Worm (Caenorhabditis elegans) whole organism, mixed stage, embryonic: ENCODE data around the gene C34F11.8.

Experiments used
- bed-3 ChIP-seq: fragments of 200-800 bp; sonication (Bioruptor generic); optimal IDR thresholded peaks from 3 replicates; lab custom pipeline; 2018; ENCODE audit warnings: mild to moderate bottlenecking, missing genetic modification characterization, moderate library complexity, missing compliant biosample characterization
- blmp-1 ChIP-seq: fragments of 150-350 bp; optimal IDR thresholded peaks from 2 replicates; lab custom pipeline; 2014; ENCODE audit warnings: missing biosample characterization, missing genetic modification characterization
- ceh-39 ChIP-seq: fragments of 150-350 bp; optimal IDR thresholded peaks from 2 replicates; lab custom pipeline; 2014; ENCODE audit warnings: missing biosample characterization, missing genetic modification characterization
- ceh-43 ChIP-seq: fragments of 200-800 bp; sonication (Bioruptor generic); optimal IDR thresholded peaks from 2 replicates; lab custom pipeline; 2018; ENCODE audit warnings: mild to moderate bottlenecking, missing genetic modification characterization, moderate library complexity, missing compliant biosample characterization
- ceh-83 ChIP-seq: fragments of 200-800 bp; sonication (Bioruptor generic); optimal IDR thresholded peaks from 2 replicates; lab custom pipeline; 2018; ENCODE audit warnings: mild to moderate bottlenecking, missing genetic modification characterization, missing compliant biosample characterization
- ces-1 ChIP-seq: fragments of 150-350 bp; optimal IDR thresholded peaks from 2 replicates; lab custom pipeline; 2014; ENCODE audit warnings: missing biosample characterization, missing genetic modification reagents, missing genetic modification characterization
- cnd-1 ChIP-seq: fragments of 200-800 bp; sonication (Bioruptor generic); optimal IDR thresholded peaks from 2 replicates; lab custom pipeline; 2018; ENCODE audit warnings: mild to moderate bottlenecking, missing genetic modification characterization, missing compliant biosample characterization
- drap-1 ChIP-seq: fragments of 200-800 bp; sonication (Bioruptor generic); optimal IDR thresholded peaks from 3 replicates; lab custom pipeline; 2018; ENCODE audit warnings: mild to moderate bottlenecking, missing genetic modification characterization, missing compliant biosample characterization
- elt-1 ChIP-seq: sonication (generic microtip); optimal IDR thresholded peaks from 2 replicates; lab custom pipeline; 2017; ENCODE audit warnings: missing genetic modification characterization, mild to moderate bottlenecking, missing compliant biosample characterization, antibody characterized with exemption, moderate library complexity, borderline replicate concordance; ENCODE audit not compliant: insufficient read depth
- elt-3 ChIP-seq: fragments of 150-350 bp; optimal IDR thresholded peaks from 2 replicates; lab custom pipeline; 2014; ENCODE audit warnings: missing biosample characterization, missing genetic modification characterization
- ham-2 ChIP-seq: fragments of 200-800 bp; sonication (Bioruptor generic); optimal IDR thresholded peaks from 2 replicates; lab custom pipeline; 2018; ENCODE audit warnings: mild to moderate bottlenecking, missing genetic modification characterization, missing compliant biosample characterization
- hlh-1 ChIP-seq: fragments of 150-350 bp; optimal IDR thresholded peaks from 2 replicates; lab custom pipeline; 2014; ENCODE audit warnings: missing biosample characterization, missing genetic modification reagents, missing genetic modification characterization
- lin-13 ChIP-seq: fragments of 150-350 bp; optimal IDR thresholded peaks from 2 replicates; lab custom pipeline; 2014; ENCODE audit warnings: missing biosample characterization, missing genetic modification characterization
- lin-32 ChIP-seq: fragments of 200-800 bp; sonication (Bioruptor generic); optimal IDR thresholded peaks from 2 replicates; lab custom pipeline; 2018; ENCODE audit warnings: mild to moderate bottlenecking, missing genetic modification characterization, missing compliant biosample characterization
- lsy-2 ChIP-seq: fragments of 150-350 bp; optimal IDR thresholded peaks from 2 replicates; lab custom pipeline; 2014; ENCODE audit warnings: missing biosample characterization, missing genetic modification characterization
- mab-5 ChIP-seq: fragments of 150-350 bp; optimal IDR thresholded peaks from 2 replicates; lab custom pipeline; 2014; ENCODE audit warnings: missing biosample characterization, missing genetic modification characterization
- mep-1 ChIP-seq: fragments of 150-350 bp; optimal IDR thresholded peaks from 2 replicates; lab custom pipeline; 2017; ENCODE audit warnings: missing biosample characterization, missing genetic modification reagents, missing genetic modification characterization, inconsistent platforms
- mls-2 ChIP-seq: sonication (generic microtip); optimal IDR thresholded peaks from 2 replicates; lab custom pipeline; 2016; ENCODE audit warnings: mild to moderate bottlenecking, missing genetic modification characterization, moderate library complexity, missing compliant biosample characterization
- nhr-2 ChIP-seq: fragments of 150-350 bp; optimal IDR thresholded peaks from 2 replicates; lab custom pipeline; 2014; ENCODE audit warnings: missing biosample characterization, missing genetic modification characterization
- nhr-237 ChIP-seq: fragments of 150-350 bp; optimal IDR thresholded peaks from 2 replicates; lab custom pipeline; 2014; ENCODE audit warnings: missing biosample characterization, missing genetic modification characterization
- nhr-28 ChIP-seq: fragments of 150-350 bp; optimal IDR thresholded peaks from 2 replicates; lab custom pipeline; 2014; ENCODE audit warnings: missing biosample characterization, missing genetic modification characterization
- pha-4 ChIP-seq: fragments of 150-350 bp; optimal IDR thresholded peaks from 2 replicates; lab custom pipeline; 2018; ENCODE audit warnings: missing biosample characterization, missing genetic modification reagents, missing genetic modification characterization
- sem-2 ChIP-seq: fragments of 200-800 bp; sonication (Bioruptor generic); optimal IDR thresholded peaks from 2 replicates; lab custom pipeline; 2018; ENCODE audit warnings: mild to moderate bottlenecking, missing genetic modification characterization, missing compliant biosample characterization
- snpc-4 ChIP-seq: fragments of 150-350 bp; optimal IDR thresholded peaks from 2 replicates; lab custom pipeline; 2014; ENCODE audit warnings: missing biosample characterization, missing genetic modification characterization
- sptf-1 ChIP-seq: sonication (generic microtip); optimal IDR thresholded peaks from 2 replicates; lab custom pipeline; 2017; ENCODE audit warnings: mild to moderate bottlenecking, missing genetic modification characterization, moderate library complexity, missing compliant biosample characterization
- tbx-8 ChIP-seq: fragments of 200-800 bp; sonication (Bioruptor generic); optimal IDR thresholded peaks from 2 replicates; lab custom pipeline; 2018; ENCODE audit warnings: mild to moderate bottlenecking, missing genetic modification characterization, moderate library complexity, missing compliant biosample characterization
- unc-120 ChIP-seq: sonication (generic microtip); optimal IDR thresholded peaks from 2 replicates; lab custom pipeline; 2017; ENCODE audit warnings: missing genetic modification characterization, missing compliant biosample characterization; ENCODE audit not compliant: poor library complexity, severe bottlenecking
- unc-39 ChIP-seq: fragments of 150-350 bp; optimal IDR thresholded peaks from 2 replicates; lab custom pipeline; 2014; ENCODE audit warnings: missing biosample characterization, missing genetic modification characterization
- unc-62 ChIP-seq: fragments of 150-350 bp; optimal IDR thresholded peaks from 2 replicates; lab custom pipeline; 2014; ENCODE audit warnings: missing biosample characterization, missing genetic modification reagents, missing genetic modification characterization
- ztf-11 ChIP-seq: fragments of 150-350 bp; optimal IDR thresholded peaks from 2 replicates; lab custom pipeline; 2014; ENCODE audit warnings: missing biosample characterization, missing genetic modification characterization

Gene C34F11.8

DNA sequence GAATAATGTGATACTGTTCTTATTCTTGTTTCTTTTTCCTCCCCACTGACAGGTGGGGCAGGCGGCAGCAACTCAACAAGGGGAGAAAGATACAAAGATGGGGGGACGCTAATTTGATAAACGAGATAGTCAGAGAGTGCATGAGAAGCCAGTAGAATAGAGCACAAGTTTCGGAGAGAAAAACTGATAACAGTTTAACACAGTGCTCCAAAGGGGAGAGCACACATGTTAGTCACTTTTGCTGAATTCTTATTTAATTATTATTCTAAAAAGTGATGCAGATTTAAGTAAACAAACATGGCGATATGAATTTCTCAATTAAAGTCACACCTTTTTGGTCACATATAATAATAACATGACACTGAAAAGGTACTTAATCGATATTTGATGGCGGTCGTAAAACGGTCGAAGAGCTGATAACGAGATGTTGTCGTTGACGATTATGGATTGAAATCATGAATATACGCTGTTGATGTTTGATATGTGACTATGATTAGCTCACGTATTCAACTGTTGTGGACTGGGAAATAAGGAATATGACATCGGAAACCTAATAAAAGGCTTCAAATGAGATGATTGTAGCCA, 24.7 kb downstream of the C34F11.8 start:
- TF ChIP-seq snpc-4 (tag; lab: Kevin White, UChicago) = no peak
- no peak for TF ChIP-seq unc-120
- no peak for TF ChIP-seq lsy-2
- TF ChIP-seq ceh-39 = no peak

DNA sequence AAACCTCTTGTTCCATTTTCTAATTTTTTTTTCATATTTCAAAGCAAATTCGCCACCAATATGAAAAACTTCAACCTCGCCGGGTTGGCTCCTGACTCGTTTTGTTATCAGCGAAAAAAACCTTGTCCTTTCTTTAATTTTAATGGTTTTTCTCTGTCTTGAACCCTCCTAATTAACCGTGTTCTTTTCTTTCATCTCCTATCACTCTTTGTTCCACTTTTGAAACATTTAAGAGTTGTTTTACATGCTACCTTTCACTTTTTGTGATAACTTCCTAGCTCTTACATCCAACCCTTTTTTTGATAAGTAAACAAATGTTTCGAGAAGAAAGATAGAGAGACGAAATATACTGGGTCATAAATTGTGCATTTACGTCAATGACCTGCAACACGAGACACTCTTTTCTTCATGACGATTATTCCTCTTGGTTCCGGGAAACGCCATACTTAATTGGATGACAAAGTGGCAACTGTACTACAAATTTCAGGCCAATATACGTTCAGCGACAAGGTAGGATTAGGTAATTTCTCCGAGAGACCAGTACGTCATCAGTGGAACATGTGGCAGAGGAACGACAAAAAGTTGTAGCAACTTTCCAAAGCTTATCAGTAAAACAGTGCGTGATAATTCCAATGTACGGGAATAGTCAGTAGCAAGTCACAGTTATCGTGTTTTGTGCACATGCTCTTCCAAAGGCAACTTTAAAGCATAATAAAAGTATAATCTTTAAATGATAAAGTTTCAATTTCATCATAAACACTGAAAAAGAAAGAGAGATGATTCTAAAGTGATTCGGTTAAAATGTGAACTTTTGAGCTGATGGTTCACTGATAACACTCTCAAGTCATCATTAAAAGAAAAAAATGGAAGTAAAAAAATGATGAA, 25.9 kb downstream of the C34F11.8 start:
- no peak for TF ChIP-seq lin-32 (GFP tag; lab: Kevin White, UChicago)
- TF ChIP-seq ces-1 (GFP tag; lab: Kevin White, UChicago) = no peak
- TF ChIP-seq lsy-2 = no peak
- no peak for TF ChIP-seq ceh-83 (GFP tag; lab: Kevin White, UChicago)
- TF ChIP-seq blmp-1 = no peak
- no peak for TF ChIP-seq ceh-39
- TF ChIP-seq mab-5 (tag; lab: Kevin White, UChicago) = no peak
- no peak for TF ChIP-seq mls-2 (tag; lab: Kevin White, UChicago)
- TF ChIP-seq ztf-11 (tag; lab: Kevin White, UChicago) = no peak
- TF ChIP-seq pha-4 (tag; lab: Kevin White, UChicago) = no peak
- no peak for TF ChIP-seq bed-3 (GFP tag; lab: Kevin White, UChicago)
- no peak for TF ChIP-seq drap-1 (GFP tag; lab: Kevin White, UChicago)
- TF ChIP-seq snpc-4 (tag; lab: Kevin White, UChicago) = no peak
- no peak for TF ChIP-seq elt-3 (tag; lab: Kevin White, UChicago)
- no peak for TF ChIP-seq nhr-2 (tag; lab: Kevin White, UChicago)

DNA sequence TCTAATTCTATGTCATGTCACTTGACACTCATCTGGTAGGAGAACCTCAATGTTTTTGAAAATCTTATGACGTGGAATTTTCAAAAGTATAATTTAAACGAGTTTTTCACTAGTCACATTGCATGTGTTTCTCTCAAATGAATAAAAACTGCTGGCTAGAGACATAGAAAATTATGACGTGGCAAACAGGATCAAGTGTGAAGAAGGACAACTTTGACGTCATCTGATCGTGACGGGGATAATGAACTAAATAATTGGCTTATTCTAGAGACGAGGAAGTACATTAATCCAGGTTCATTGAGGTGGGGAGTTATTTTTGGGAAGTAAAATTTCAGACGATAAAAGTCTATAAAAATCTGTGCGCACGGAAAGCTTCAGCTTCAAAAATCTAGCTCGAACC, 27.6 kb downstream of the C34F11.8 start:
- TF ChIP-seq elt-3 (tag; lab: Kevin White, UChicago) = no peak
- no peak for TF ChIP-seq tbx-8 (GFP tag; lab: Kevin White, UChicago)
- TF ChIP-seq mep-1 (tag; lab: Kevin White, UChicago) = no peak
- no peak for TF ChIP-seq hlh-1 (tag; lab: Kevin White, UChicago)
- no peak for TF ChIP-seq ham-2 (GFP tag; lab: Kevin White, UChicago)
- TF ChIP-seq ceh-43 (GFP tag; lab: Kevin White, UChicago) = no peak
- no peak for TF ChIP-seq sem-2 (GFP tag; lab: Kevin White, UChicago)
- no peak for TF ChIP-seq lsy-2

DNA sequence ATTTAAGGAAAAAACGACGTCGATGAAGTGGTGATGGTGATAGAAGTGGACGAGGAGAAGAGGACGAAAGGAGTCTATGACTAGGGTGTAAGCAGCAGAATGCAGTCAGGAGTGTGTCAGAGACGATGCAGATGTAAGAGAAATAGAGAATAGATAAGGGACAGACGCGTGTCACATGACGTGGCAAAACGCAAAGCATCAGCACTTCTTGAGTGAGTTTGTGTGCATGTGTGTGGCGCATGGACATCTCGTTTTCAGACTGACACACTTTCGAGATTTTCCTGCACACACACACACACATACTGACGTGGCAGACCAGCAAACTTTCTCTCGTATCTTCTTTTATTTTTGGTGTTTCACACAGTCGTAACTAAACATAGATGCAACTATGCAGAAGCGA, 28.3 kb downstream of the C34F11.8 start:
- TF ChIP-seq elt-1 = no peak
- peak; percentile 52 for TF ChIP-seq unc-62 (GFP tag; lab: Kevin White, UChicago)
- no peak for TF ChIP-seq sptf-1 (tag; lab: Kevin White, UChicago)
- TF ChIP-seq lin-32 (GFP tag; lab: Kevin White, UChicago) = no peak
- no peak for TF ChIP-seq unc-39 (tag; lab: Kevin White, UChicago)
- peak; percentile 90 for TF ChIP-seq hlh-1 (tag; lab: Kevin White, UChicago)
- no peak for TF ChIP-seq nhr-237 (tag; lab: Kevin White, UChicago)

DNA sequence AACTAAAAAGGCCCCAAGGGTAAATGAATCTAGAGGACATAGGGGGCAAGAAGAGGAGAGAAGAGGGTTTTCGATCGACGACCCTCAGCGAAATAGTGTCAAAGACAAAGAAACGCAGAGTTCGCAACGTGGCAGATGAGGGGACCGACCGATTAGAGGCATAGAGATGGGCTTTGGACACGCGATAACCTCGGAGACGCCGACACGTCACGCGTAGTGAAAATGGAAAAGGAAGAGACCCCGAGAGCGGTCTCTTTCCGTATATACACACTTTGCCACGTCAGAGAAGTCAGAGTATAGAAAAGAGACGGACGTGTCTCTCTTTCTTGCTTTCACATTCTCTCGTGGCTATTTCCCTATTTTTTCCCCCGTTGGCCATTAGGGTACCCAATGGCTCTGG, 29.3 kb downstream of the C34F11.8 start:
- TF ChIP-seq ces-1 (GFP tag; lab: Kevin White, UChicago) (peak; percentile 71), cnd-1 (tag; lab: Kevin White, UChicago) (peak; percentile 64), ham-2 (GFP tag; lab: Kevin White, UChicago) (peak; percentile 35), unc-62 (GFP tag; lab: Kevin White, UChicago) (peak; percentile 75), lsy-2 (peak; percentile 17), hlh-1 (tag; lab: Kevin White, UChicago) (peak; percentile 40), unc-120 (peak; percentile 80), mep-1 (tag; lab: Kevin White, UChicago) (peak; percentile 55), blmp-1 (no peak), drap-1 (GFP tag; lab: Kevin White, UChicago) (peak; percentile 71), mls-2 (tag; lab: Kevin White, UChicago) (peak; percentile 57), sptf-1 (tag; lab: Kevin White, UChicago) (peak; percentile 48), nhr-28 (tag; lab: Kevin White, UChicago) (no peak), elt-3 (tag; lab: Kevin White, UChicago) (peak; percentile 58), mab-5 (tag; lab: Kevin White, UChicago) (no peak), nhr-2 (tag; lab: Kevin White, UChicago) (peak; percentile 75), lin-13 (tag; lab: Kevin White, UChicago) (no peak), elt-1 (peak; percentile 76), ztf-11 (tag; lab: Kevin White, UChicago) (peak; percentile 34)
- TF ChIP-seq, all 35 proteins: peak for 15
